Fruit fly (Drosophila melanogaster) whole organism, prepupa: ENCODE data around the gene CG3323.

Source experiments
- Gug ChIP-seq: fragments of 200-800 bp; sonication (Bioruptor generic); IDR thresholded peaks from 2 replicates; pipeline ENCODE4 v1.3.6; 2022; ENCODE audit warnings: missing biosample characterization, missing genetic modification characterization
- svp ChIP-seq: fragments of 200-800 bp; sonication (Bioruptor generic); peaks from one replicate; lab custom pipeline; 2016; ENCODE audit warnings: missing biosample characterization, missing genetic modification characterization

CG3323 gene

DNA sequence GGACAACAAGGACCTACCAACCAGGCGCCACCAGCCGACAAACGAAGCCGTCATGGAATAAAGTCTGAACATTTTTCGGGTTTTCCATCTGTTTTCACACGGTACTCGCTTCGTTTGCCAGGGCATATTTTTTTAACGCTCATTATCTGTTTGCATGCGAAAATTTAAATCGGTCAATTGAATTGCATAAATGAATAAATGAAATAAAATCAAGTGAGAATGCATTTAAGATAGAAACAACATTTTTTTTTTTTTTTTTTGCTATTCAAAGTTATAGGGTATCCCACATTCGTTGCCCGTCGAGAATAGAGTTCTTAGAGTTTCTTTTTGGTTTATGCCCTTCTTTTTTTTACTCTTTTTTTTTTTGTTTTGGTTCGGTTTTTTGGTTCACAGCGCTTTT lies 19.7 kb downstream of the CG3323 start:
- TF ChIP-seq svp (GFP tag; lab: Kevin White, UChicago) = peak; percentile 36
- no peak for TF ChIP-seq Gug (GFP tag; lab: Robert Waterston, UW)
- TF ChIP-seq, all 60 proteins: peak for 1
